Fruit fly (Drosophila melanogaster): ENCODE data around the gene CG32631.

- TF ChIP-seq rgr (GFP tag; optimal IDR thresholded peaks at IDR 0.05) (peak; percentile 49), OdsH (GFP tag; optimal IDR thresholded peaks at IDR 0.05) (peak; percentile 12), Vsx2 (GFP tag; optimal IDR thresholded peaks at IDR 0.05; ENCODE audit: partially characterized antibody) (no peak), Hr78 (GFP tag; optimal IDR thresholded peaks at IDR 0.05) (no peak), Hnf4 (GFP tag; optimal IDR thresholded peaks at IDR 0.05) (no peak), Hr83 (GFP tag; optimal IDR thresholded peaks at IDR 0.05; ENCODE audit: poor library complexity, severe bottlenecking) (no peak), sage (GFP tag; optimal IDR thresholded peaks at IDR 0.05) (no peak), lola (GFP tag; optimal IDR thresholded peaks at IDR 0.05) (no peak), HLH106 (tag; optimal IDR thresholded peaks at IDR 0.05) (peak; percentile 41)
Observed at dm6 chrX:13543343-13543742, 12.9 kb upstream of the CG32631 start, which contains the start of gene Cpr12A.
